Worm (Caenorhabditis elegans) whole organism, L2 larva: ENCODE results near the gene R05H10.3.

Experiments used
- C34F6.9 ChIP-seq: fragments of 150-350 bp; optimal IDR thresholded peaks from 2 replicates; lab custom pipeline; 2014; ENCODE audit warnings: missing biosample characterization, missing genetic modification characterization
- F13H6.1 ChIP-seq: sonication (generic microtip); optimal IDR thresholded peaks from 2 replicates; lab custom pipeline; 2016; ENCODE audit warnings: missing genetic modification characterization, missing compliant biosample characterization
- ama-1 ChIP-seq: fragments of 150-350 bp; optimal IDR thresholded peaks from 2 replicates; lab custom pipeline; 2018; ENCODE audit warnings: inconsistent platforms
- blmp-1 ChIP-seq: sonication (generic microtip); optimal IDR thresholded peaks from 2 replicates; lab custom pipeline; 2017; ENCODE audit warnings: missing genetic modification characterization, mild to moderate bottlenecking, missing compliant biosample characterization, antibody characterized with exemption, moderate library complexity; ENCODE audit not compliant: insufficient read depth
- ceh-82 ChIP-seq: fragments of 150-350 bp; optimal IDR thresholded peaks from 2 replicates; lab custom pipeline; 2014; ENCODE audit warnings: missing biosample characterization, missing genetic modification characterization
- crh-2 ChIP-seq: sonication (generic microtip); optimal IDR thresholded peaks from 2 replicates; lab custom pipeline; 2017; ENCODE audit warnings: missing biosample characterization, missing genetic modification characterization
- dmd-4 ChIP-seq: sonication (generic microtip); optimal IDR thresholded peaks from 2 replicates; lab custom pipeline; 2017; ENCODE audit warnings: missing biosample characterization, missing genetic modification characterization
- elt-1 ChIP-seq: fragments of 150-350 bp; optimal IDR thresholded peaks from 2 replicates; lab custom pipeline; 2014; ENCODE audit warnings: missing biosample characterization, missing genetic modification characterization
- gmeb-1 ChIP-seq: fragments of 150-350 bp; optimal IDR thresholded peaks from 2 replicates; lab custom pipeline; 2014; ENCODE audit warnings: missing biosample characterization, missing genetic modification characterization
- lin-11 ChIP-seq: fragments of 150-350 bp; sonication (generic microtip); optimal IDR thresholded peaks from 2 replicates; lab custom pipeline; 2014; ENCODE audit warnings: missing biosample characterization, missing genetic modification characterization, inconsistent platforms, mixed read lengths
- lin-13 ChIP-seq: fragments of 150-350 bp; optimal IDR thresholded peaks from 2 replicates; lab custom pipeline; 2014; ENCODE audit warnings: missing biosample characterization, missing genetic modification reagents, missing genetic modification characterization
- lin-39 ChIP-seq: fragments of 150-350 bp; optimal IDR thresholded peaks from 2 replicates; lab custom pipeline; 2014; ENCODE audit warnings: missing biosample characterization, missing genetic modification reagents, missing genetic modification characterization
- lsy-2 ChIP-seq, 2 experiments: fragments of 150-350 bp in 1 of 2; sonication (generic microtip) in 1 of 2; optimal IDR thresholded peaks; 2 replicates each; lab custom pipeline; 2014 to 2017; ENCODE audit warnings: missing biosample characterization in 2 of 2, missing genetic modification characterization in 2 of 2
- mab-5 ChIP-seq: fragments of 150-350 bp; optimal IDR thresholded peaks from 2 replicates; lab custom pipeline; 2014; ENCODE audit warnings: missing biosample characterization, missing genetic modification characterization
- mbf-1 ChIP-seq: sonication (generic microtip); optimal IDR thresholded peaks from 2 replicates; lab custom pipeline; 2017; ENCODE audit warnings: missing biosample characterization, missing genetic modification characterization
- nhr-129 ChIP-seq: fragments of 150-350 bp; optimal IDR thresholded peaks from 2 replicates; lab custom pipeline; 2014; ENCODE audit warnings: missing biosample characterization, missing genetic modification characterization
- nhr-23 ChIP-seq: fragments of 150-350 bp; optimal IDR thresholded peaks from 2 replicates; lab custom pipeline; 2014; ENCODE audit warnings: missing biosample characterization, missing genetic modification reagents, missing genetic modification characterization
- nhr-25 ChIP-seq: fragments of 150-350 bp; sonication (generic microtip); optimal IDR thresholded peaks from 3 replicates; lab custom pipeline; 2014; ENCODE audit warnings: missing biosample characterization, missing genetic modification characterization
- nhr-77 ChIP-seq: fragments of 150-350 bp; optimal IDR thresholded peaks from 2 replicates; lab custom pipeline; 2014; ENCODE audit warnings: missing biosample characterization, missing genetic modification characterization
- peb-1 ChIP-seq: fragments of 150-350 bp; optimal IDR thresholded peaks from 2 replicates; lab custom pipeline; 2014; ENCODE audit warnings: missing biosample characterization, missing genetic modification characterization
- sma-3 ChIP-seq: sonication (generic microtip); optimal IDR thresholded peaks from 2 replicates; lab custom pipeline; 2016; ENCODE audit warnings: missing genetic modification reagents, missing genetic modification characterization, missing compliant biosample characterization
- sma-9 ChIP-seq, 2 experiments: fragments of 150-350 bp in 1 of 2; sonication (generic microtip) in 1 of 2; optimal IDR thresholded peaks; 2 replicates each; lab custom pipeline; 2014 to 2016; ENCODE audit warnings: missing genetic modification characterization in 2 of 2, mild to moderate bottlenecking in 1 of 2, missing biosample characterization in 1 of 2, missing compliant biosample characterization in 1 of 2, missing genetic modification reagents in 1 of 2, moderate library complexity in 1 of 2
- unc-39 ChIP-seq: fragments of 150-350 bp; optimal IDR thresholded peaks from 2 replicates; lab custom pipeline; 2014; ENCODE audit warnings: missing biosample characterization, missing genetic modification characterization
- ztf-11 ChIP-seq: sonication (generic microtip); optimal IDR thresholded peaks from 2 replicates; lab custom pipeline; 2017; ENCODE audit warnings: missing biosample characterization, missing genetic modification characterization
- ztf-4 ChIP-seq: fragments of 150-350 bp; optimal IDR thresholded peaks from 2 replicates; lab custom pipeline; 2014; ENCODE audit warnings: missing biosample characterization, missing genetic modification characterization

R05H10.3 gene

DNA sequence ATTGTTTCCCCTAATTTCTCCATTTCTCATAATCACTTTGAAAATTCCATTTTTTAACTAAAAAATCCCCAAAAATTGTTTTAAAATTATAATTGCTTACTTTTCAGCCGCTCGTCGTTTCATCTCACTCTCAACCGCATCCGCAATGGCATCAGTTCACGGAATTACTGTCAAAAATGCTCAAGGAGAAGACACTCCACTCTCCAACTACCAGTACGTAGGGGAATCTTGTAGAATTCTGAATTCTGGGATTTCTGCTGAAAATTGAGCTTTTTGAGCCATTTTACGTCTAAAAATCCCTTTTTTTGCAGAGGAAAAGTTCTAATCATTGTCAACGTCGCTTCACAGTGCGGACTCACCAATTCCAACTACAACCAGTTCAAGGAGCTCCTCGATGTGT is 2.2 kb upstream of the R05H10.3 start:
- TF ChIP-seq lin-13 (no peak), dmd-4 (tag; lab: Kevin White, UChicago) (no peak), elt-1 (tag; lab: Kevin White, UChicago) (no peak)

DNA sequence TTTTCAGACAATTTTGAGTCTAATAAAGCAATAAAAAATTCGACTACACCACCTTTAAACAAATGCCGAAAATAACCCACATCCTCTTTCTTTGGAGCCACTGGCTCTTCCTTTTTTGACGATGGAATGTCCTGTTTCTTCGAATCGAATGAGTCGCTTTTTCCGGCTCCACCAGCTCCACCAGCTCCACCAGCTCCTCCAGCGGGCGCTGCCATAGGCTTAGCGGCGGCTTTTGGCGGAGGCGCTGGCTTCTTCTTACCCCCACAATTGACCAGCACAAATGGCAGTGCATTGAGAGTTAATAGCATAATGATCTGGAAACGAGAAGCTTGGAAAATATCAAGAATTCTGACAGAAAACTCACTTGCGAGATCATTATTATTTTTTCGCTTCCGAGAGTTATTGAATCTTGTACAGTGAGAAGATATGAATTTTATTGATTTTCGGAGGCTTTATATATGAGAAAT is 7.0 kb downstream of the R05H10.3 start, which contains the start of gene Y53F4A.2:
Gene Y53F4A.2 (minus strand): TSS at position 417 of the 467 bp plus-strand sequence.
- no peak for TF ChIP-seq peb-1 (tag; lab: Kevin White, UChicago)
- no peak for TF ChIP-seq sma-3 (GFP tag; lab: Kevin White, UChicago)
- no peak for TF ChIP-seq crh-2 (tag; lab: Kevin White, UChicago)
- no peak for TF ChIP-seq mab-5 (tag; lab: Kevin White, UChicago)
- TF ChIP-seq ama-1 (lab: Kevin White, UChicago): no peak

ce11 chrII:14892515-14892914 is 22.8 kb downstream of the R05H10.3 start:
- TF ChIP-seq crh-2 (tag; lab: Kevin White, UChicago): no peak
- no peak for TF ChIP-seq mbf-1 (tag; lab: Kevin White, UChicago)
- TF ChIP-seq, all 48 proteins: peak for 0

- TF ChIP-seq lin-13 (no peak), sma-9 (GFP tag; optimal IDR thresholded peaks at IDR 0.05; lab: Kevin White, UChicago) (no peak), sma-9 (tag; optimal IDR thresholded peaks at IDR 0.05; lab: Kevin White, UChicago) (no peak), ztf-4 (no peak), lin-11 (no peak), ztf-11 (tag; lab: Kevin White, UChicago) (no peak), C34F6.9 (tag; lab: Kevin White, UChicago) (no peak), nhr-23 (tag; lab: Kevin White, UChicago) (no peak)
Measured at ce11 chrII:14896503-14896902, 26.8 kb downstream of the R05H10.3 start.

ce11 chrII:14902193-14902592 is 32.4 kb downstream of the R05H10.3 start, which contains the start of gene cog-1:
Gene cog-1 (plus strand): TSS chrII:14902493.
- TF ChIP-seq mab-5 (tag; lab: Kevin White, UChicago) (no peak), lin-39 (tag; lab: Kevin White, UChicago) (no peak), ztf-11 (tag; lab: Kevin White, UChicago) (no peak), ceh-82 (tag; lab: Kevin White, UChicago) (no peak), lin-11 (no peak), F13H6.1 (tag; lab: Kevin White, UChicago) (no peak), lsy-2 (tag; optimal IDR thresholded peaks at IDR 0.05; lab: Kevin White, UChicago) (no peak)

ce11 chrII:14903611-14904010 is 33.9 kb downstream of the R05H10.3 start:
- no peak for TF ChIP-seq elt-1 (tag; lab: Kevin White, UChicago)
- no peak for TF ChIP-seq blmp-1
- TF ChIP-seq ztf-4: no peak
- TF ChIP-seq F13H6.1 (tag; lab: Kevin White, UChicago): no peak
- TF ChIP-seq sma-9 (GFP tag; optimal IDR thresholded peaks at IDR 0.05; lab: Kevin White, UChicago): no peak
- TF ChIP-seq sma-9 (tag; optimal IDR thresholded peaks at IDR 0.05; lab: Kevin White, UChicago): no peak
- TF ChIP-seq nhr-77 (tag; lab: Kevin White, UChicago): no peak
- TF ChIP-seq lin-39 (tag; lab: Kevin White, UChicago): no peak
- TF ChIP-seq crh-2 (tag; lab: Kevin White, UChicago): no peak
- no peak for TF ChIP-seq nhr-25 (tag; lab: Kevin White, UChicago)
- TF ChIP-seq ama-1 (lab: Kevin White, UChicago): no peak

ce11 chrII:14904635-14905034 is 34.9 kb downstream of the R05H10.3 start:
- TF ChIP-seq unc-39 (tag; lab: Kevin White, UChicago) (no peak), F13H6.1 (tag; lab: Kevin White, UChicago) (no peak)
- TF ChIP-seq, all 48 proteins: peak for 0

DNA sequence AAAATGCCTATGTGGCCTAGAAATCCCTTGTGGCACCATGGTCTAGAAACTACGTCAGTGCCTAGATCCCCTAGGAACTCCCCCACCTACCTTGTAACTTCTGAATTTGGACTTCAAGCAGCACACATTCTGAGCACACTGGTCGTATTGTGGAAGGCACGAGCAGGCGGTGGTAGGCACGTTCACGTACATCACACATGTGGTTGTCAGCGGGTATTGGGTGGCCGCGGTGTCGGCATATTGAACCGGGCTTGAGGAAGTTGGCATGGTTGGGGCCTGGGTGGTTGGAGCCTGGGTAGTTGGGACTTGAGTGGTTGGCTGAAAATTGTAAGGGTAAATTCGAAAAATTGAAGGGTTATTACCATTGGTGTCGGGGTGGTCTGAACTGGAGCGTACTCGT is 38.0 kb downstream of the R05H10.3 start:
- TF ChIP-seq nhr-129 (tag; lab: Kevin White, UChicago): no peak
- TF ChIP-seq crh-2 (tag; lab: Kevin White, UChicago): no peak
- TF ChIP-seq gmeb-1 (tag; lab: Kevin White, UChicago): no peak
- no peak for TF ChIP-seq lin-13
